Worm (Caenorhabditis elegans): Measurements from ENCODE around the gene F35E8.2.

F35E8.2 gene

ce11 chrV:15873762-15874161 is 31.7 kb upstream of the F35E8.2 start (continued):
- TF ChIP-seq ztf-28 (GFP tag; IDR thresholded peaks at IDR 0.05) (peak; percentile 86; the same call in 1 of the 2 replicates), lir-1 (GFP tag; conservative IDR thresholded peaks at IDR 0.05) (peak; percentile 78), mel-28 (tag; optimal IDR thresholded peaks at IDR 0.05; ENCODE audit: borderline replicate concordance) (peak; percentile 80), lag-1 (GFP tag; IDR thresholded peaks at IDR 0.05) (0 out of 2 replicates have a peak, but pooled peaks have one; percentile 63), him-1 (tag; optimal IDR thresholded peaks at IDR 0.05) (peak; percentile 96), rec-8 (tag; optimal IDR thresholded peaks at IDR 0.05) (peak; percentile 94 to 98), athp-1 (tag; optimal IDR thresholded peaks at IDR 0.05) (peak; percentile 96), attf-5 (GFP tag; optimal IDR thresholded peaks at IDR 0.05) (peak; percentile 87), nhr-27 (tag; optimal IDR thresholded peaks at IDR 0.05) (peak; percentile 91), ztf-6 (GFP tag; IDR thresholded peaks at IDR 0.05) (peak; percentile 88), nhr-179 (tag; optimal IDR thresholded peaks at IDR 0.05) (peak; percentile 86), Y67H2A.10 (GFP tag; conservative IDR thresholded peaks at IDR 0.05) (no peak), K11D2.4 (GFP tag; IDR thresholded peaks at IDR 0.05) (peak; percentile 84), sdz-38 (tag; optimal IDR thresholded peaks at IDR 0.05) (no peak), atf-7 (tag; optimal IDR thresholded peaks at IDR 0.05) (peak; percentile 88), ztf-26 (tag; optimal IDR thresholded peaks at IDR 0.05) (peak; percentile 93)

ce11 chrV:15876308-15876707 is 29.2 kb upstream of the F35E8.2 start, which contains the start of gene nhr-102:
TSS of gene nhr-102 (minus strand) at chrV:15876408.
- 0 out of 2 replicates have a peak, but pooled peaks have one; percentile 28 for TF ChIP-seq madf-6 (GFP tag; IDR thresholded peaks at IDR 0.05)
- no peak for TF ChIP-seq K11D2.4 (GFP tag; IDR thresholded peaks at IDR 0.05)

ce11 chrV:15879508-15879907 is 26.0 kb upstream of the F35E8.2 start, which contains the start of gene nhr-84:
TSS of gene nhr-84 (minus strand) at chrV:15879608.
- TF ChIP-seq hmg-20 (GFP tag; IDR thresholded peaks at IDR 0.05): no peak
- no peak for TF ChIP-seq ztf-18 (tag; optimal IDR thresholded peaks at IDR 0.05)
- TF ChIP-seq dpff-1 (tag; optimal IDR thresholded peaks at IDR 0.05): no peak
- TF ChIP-seq efl-1 (GFP tag; optimal IDR thresholded peaks at IDR 0.05): no peak
- no peak for TF ChIP-seq ztf-22 (GFP tag; optimal IDR thresholded peaks at IDR 0.05)
- TF ChIP-seq dpl-1 (GFP tag; optimal IDR thresholded peaks at IDR 0.05): no peak
- TF ChIP-seq sptf-2 (GFP tag; optimal IDR thresholded peaks at IDR 0.05): no peak
- TF ChIP-seq aptf-3 (GFP tag; IDR thresholded peaks at IDR 0.05): no peak
- no peak for TF ChIP-seq nhr-120 (GFP tag; IDR thresholded peaks at IDR 0.05)
- TF ChIP-seq ztf-6 (GFP tag; IDR thresholded peaks at IDR 0.05): no peak
- TF ChIP-seq F57C9.4 (tag; optimal IDR thresholded peaks at IDR 0.05): no peak
- no peak for TF ChIP-seq F55B11.4 (tag; optimal IDR thresholded peaks at IDR 0.05; ENCODE audit: borderline replicate concordance, insufficient read depth)
- no peak for TF ChIP-seq rpc-1 (optimal IDR thresholded peaks at IDR 0.05)
- no peak for TF ChIP-seq rpc-1 (tag; optimal IDR thresholded peaks at IDR 0.05)
- TF ChIP-seq tbp1 (GFP tag; optimal IDR thresholded peaks at IDR 0.05): no peak
- no peak for TF ChIP-seq tlf-1 (GFP tag; optimal IDR thresholded peaks at IDR 0.05)

- no peak for TF ChIP-seq lsy-27 (tag; optimal IDR thresholded peaks at IDR 0.05; ENCODE audit: borderline replicate concordance, insufficient read depth)
- TF ChIP-seq C06A6.2 (GFP tag; conservative IDR thresholded peaks at IDR 0.05): no peak
- no peak for TF ChIP-seq Y67H2A.10 (GFP tag; conservative IDR thresholded peaks at IDR 0.05)
- no peak for TF ChIP-seq sea-2 (GFP tag; IDR thresholded peaks at IDR 0.05)
- TF ChIP-seq attf-5 (GFP tag; optimal IDR thresholded peaks at IDR 0.05): no peak
- no peak for TF ChIP-seq chd-7 (tag; optimal IDR thresholded peaks at IDR 0.05)
- TF ChIP-seq F37B4.10 (GFP tag; IDR thresholded peaks at IDR 0.05): no peak
- no peak for TF ChIP-seq F23B12.7 (tag; optimal IDR thresholded peaks at IDR 0.05; ENCODE audit: insufficient read depth)
- TF ChIP-seq Y53G8AR.9 (GFP tag; conservative IDR thresholded peaks at IDR 0.05): no peak
- TF ChIP-seq bed-1 (GFP tag; IDR thresholded peaks at IDR 0.05): no peak
- no peak for TF ChIP-seq F57A8.1 (GFP tag; optimal IDR thresholded peaks at IDR 0.05)
- no peak for TF ChIP-seq mes-4 (tag; optimal IDR thresholded peaks at IDR 0.05)
- TF ChIP-seq F55B11.4 (tag; optimal IDR thresholded peaks at IDR 0.05; ENCODE audit: borderline replicate concordance, insufficient read depth): no peak
Measured at ce11 chrV:15880033-15880432, 25.4 kb upstream of the F35E8.2 start.

Data from whole organism, young adult.